Worm (Caenorhabditis elegans) whole organism, L2 larva: Measurements from ENCODE around the gene C09E10.3.

Source experiments
- dmd-4 ChIP-seq: sonication (generic microtip); optimal IDR thresholded peaks from 2 replicates; lab custom pipeline; 2017; ENCODE audit warnings: missing biosample characterization, missing genetic modification characterization
- elt-1 ChIP-seq: fragments of 150-350 bp; optimal IDR thresholded peaks from 2 replicates; lab custom pipeline; 2014; ENCODE audit warnings: missing biosample characterization, missing genetic modification characterization
- lin-13 ChIP-seq: fragments of 150-350 bp; optimal IDR thresholded peaks from 2 replicates; lab custom pipeline; 2014; ENCODE audit warnings: missing biosample characterization, missing genetic modification reagents, missing genetic modification characterization
- lsy-2 ChIP-seq, 2 experiments: fragments of 150-350 bp in 1 of 2; sonication (generic microtip) in 1 of 2; optimal IDR thresholded peaks; 2 replicates each; lab custom pipeline; 2014 to 2017; ENCODE audit warnings: missing biosample characterization in 2 of 2, missing genetic modification characterization in 2 of 2
- nhr-10 ChIP-seq: sonication (generic microtip); optimal IDR thresholded peaks from 2 replicates; lab custom pipeline; 2017; ENCODE audit warnings: missing biosample characterization, missing genetic modification characterization
- nhr-237 ChIP-seq: fragments of 150-350 bp; optimal IDR thresholded peaks from 2 replicates; lab custom pipeline; 2014; ENCODE audit warnings: missing biosample characterization, missing genetic modification characterization
- nhr-77 ChIP-seq: fragments of 150-350 bp; optimal IDR thresholded peaks from 2 replicates; lab custom pipeline; 2014; ENCODE audit warnings: missing biosample characterization, missing genetic modification characterization
- unc-39 ChIP-seq: fragments of 150-350 bp; optimal IDR thresholded peaks from 2 replicates; lab custom pipeline; 2014; ENCODE audit warnings: missing biosample characterization, missing genetic modification characterization
- ztf-11 ChIP-seq: sonication (generic microtip); optimal IDR thresholded peaks from 2 replicates; lab custom pipeline; 2017; ENCODE audit warnings: missing biosample characterization, missing genetic modification characterization

DNA sequence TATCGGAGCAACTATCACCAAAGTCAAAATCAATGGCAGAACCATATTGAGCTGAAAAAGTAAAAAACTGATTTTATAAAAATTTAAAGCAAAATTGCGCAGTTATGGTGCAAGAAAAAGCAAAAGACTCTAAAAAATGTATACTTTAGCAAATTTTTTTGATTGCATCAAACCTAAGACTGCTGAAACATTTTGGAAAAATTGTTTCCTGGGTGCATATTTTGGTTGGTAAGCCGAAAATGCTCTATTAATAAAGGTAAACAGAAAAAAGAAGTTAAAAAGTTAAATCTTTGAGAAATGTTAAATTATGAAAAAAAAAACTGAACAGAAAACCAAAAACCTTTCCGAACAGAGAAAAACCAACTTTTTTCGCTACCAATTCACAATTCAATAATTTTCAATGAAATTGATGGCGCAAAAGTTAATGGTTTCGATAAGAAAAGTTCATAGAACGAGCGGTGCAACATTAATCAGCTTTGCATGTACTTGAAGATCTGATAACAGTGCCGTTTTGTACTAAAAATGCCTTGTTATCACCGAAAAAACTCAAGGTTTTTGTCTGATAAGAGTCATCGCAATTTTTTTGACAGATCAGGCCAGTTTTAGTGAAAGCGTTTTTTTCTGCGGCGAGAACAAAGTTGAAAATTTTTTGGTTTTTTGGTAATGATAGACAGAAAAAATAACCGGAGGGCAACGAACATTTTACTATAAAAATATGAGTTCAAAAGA lies 13.1 kb downstream of the C09E10.3 start, which contains the start of gene abhd-3.2:
- TF ChIP-seq nhr-237 = no peak
- no peak for TF ChIP-seq elt-1 (tag; lab: Kevin White, UChicago)
- TF ChIP-seq unc-39 = no peak
- TF ChIP-seq nhr-77 (tag; lab: Kevin White, UChicago) = no peak
- no peak for TF ChIP-seq ztf-11 (tag; lab: Kevin White, UChicago)
- no peak for TF ChIP-seq nhr-10 (tag; lab: Kevin White, UChicago)
- TF ChIP-seq lin-13 = no peak
- TF ChIP-seq lsy-2 (tag; optimal IDR thresholded peaks at IDR 0.05; lab: Kevin White, UChicago) = no peak
- TF ChIP-seq dmd-4 (tag; lab: Kevin White, UChicago) = no peak
